Worm (Caenorhabditis elegans) whole organism, L4 larva: Measurements from ENCODE around the gene atz-1.

ENCODE experiments used
- R02D3.7 ChIP-seq: fragments of 150-350 bp; sonication (generic microtip); optimal IDR thresholded peaks from 3 replicates; lab custom pipeline; 2014; ENCODE audit warnings: missing biosample characterization, missing genetic modification characterization
- Y5F2A.4 ChIP-seq: fragments of 200-800 bp; sonication (Bioruptor generic); optimal IDR thresholded peaks from 2 replicates; lab custom pipeline; 2018; ENCODE audit warnings: mild to moderate bottlenecking, missing genetic modification characterization, missing compliant biosample characterization
- daf-12 ChIP-seq: fragments of 150-350 bp; optimal IDR thresholded peaks from 2 replicates; lab custom pipeline; 2014; ENCODE audit warnings: missing biosample characterization, missing genetic modification reagents, missing genetic modification characterization
- fos-1 ChIP-seq: fragments of 150-350 bp; optimal IDR thresholded peaks from 2 replicates; lab custom pipeline; 2014; ENCODE audit warnings: missing biosample characterization, missing genetic modification characterization
- nhr-76 ChIP-seq: fragments of 150-350 bp; optimal IDR thresholded peaks from 2 replicates; lab custom pipeline; 2014; ENCODE audit warnings: missing biosample characterization, missing genetic modification characterization
- skn-1 ChIP-seq: fragments of 150-350 bp; optimal IDR thresholded peaks from 2 replicates; lab custom pipeline; 2014; ENCODE audit warnings: missing biosample characterization, missing genetic modification characterization
- unc-62 ChIP-seq, 3 experiments: fragments of 150-350 bp in 1 of 3; sonication (generic microtip); optimal IDR thresholded peaks in 2 of 3; peaks in 1 of 3; 1 replicate in 1 of 3; 2 replicates in 2 of 3; lab custom pipeline; 2014 to 2017; ENCODE audit warnings: missing biosample characterization in 3 of 3, missing genetic modification characterization in 3 of 3, missing genetic modification reagents in 3 of 3, missing genotype in 1 of 3
- zag-1 ChIP-seq: fragments of 150-350 bp; optimal IDR thresholded peaks from 2 replicates; lab custom pipeline; 2014; ENCODE audit warnings: missing biosample characterization, missing genetic modification characterization
- zip-11 ChIP-seq: fragments of 200-800 bp; sonication (Bioruptor generic); IDR thresholded peaks from 2 replicates; pipeline ENCODE4 v1.3.6; 2022; ENCODE audit warnings: missing genetic modification characterization, missing compliant biosample characterization

- no peak for TF ChIP-seq unc-62 (GFP tag; optimal IDR thresholded peaks at IDR 0.05 in 1 of 2; lab: Kevin White, UChicago)
- TF ChIP-seq unc-62 (tag; optimal IDR thresholded peaks at IDR 0.05; lab: Kevin White, UChicago): no peak
- TF ChIP-seq nhr-76 (tag; lab: Kevin White, UChicago): no peak
- TF ChIP-seq Y5F2A.4 (GFP tag; lab: Kevin White, UChicago): no peak
- TF ChIP-seq R02D3.7: no peak
- TF ChIP-seq zag-1 (tag; lab: Kevin White, UChicago): no peak
- no peak for TF ChIP-seq daf-12 (tag; lab: Kevin White, UChicago)
- no peak for TF ChIP-seq skn-1 (tag; lab: Kevin White, UChicago)
- no peak for TF ChIP-seq fos-1 (tag; lab: Kevin White, UChicago)
- TF ChIP-seq zip-11 (GFP tag; lab: Robert Waterston, UW): no peak
These were observed 24.1 kb upstream of the atz-1 start for ce11 chrIV:12399983-12400382.
